Worm (Caenorhabditis elegans) whole organism, mixed stage, embryonic: ENCODE data around the gene cid-1.

ENCODE experiments used
- blmp-1 ChIP-seq: fragments of 150-350 bp; optimal IDR thresholded peaks from 2 replicates; lab custom pipeline; 2014; ENCODE audit warnings: missing biosample characterization, missing genetic modification characterization
- lin-13 ChIP-seq: fragments of 150-350 bp; optimal IDR thresholded peaks from 2 replicates; lab custom pipeline; 2014; ENCODE audit warnings: missing biosample characterization, missing genetic modification characterization
- nhr-12 ChIP-seq: fragments of 150-350 bp; optimal IDR thresholded peaks from 2 replicates; lab custom pipeline; 2014; ENCODE audit warnings: missing biosample characterization, missing genetic modification characterization
- pha-4 ChIP-seq: fragments of 150-350 bp; optimal IDR thresholded peaks from 2 replicates; lab custom pipeline; 2018; ENCODE audit warnings: missing biosample characterization, missing genetic modification reagents, missing genetic modification characterization

ce11 chrIII:5137099-5137498, 36.6 kb upstream of the cid-1 start:
- TF ChIP-seq blmp-1 (tag; lab: Kevin White, UChicago) = no peak
- TF ChIP-seq pha-4 (tag; lab: Kevin White, UChicago) = no peak
- no peak for TF ChIP-seq nhr-12 (tag; lab: Kevin White, UChicago)
- TF ChIP-seq lin-13 (tag; lab: Kevin White, UChicago) = no peak
